Worm (Caenorhabditis elegans): Measurements from ENCODE around the gene clec-210.

DNA sequence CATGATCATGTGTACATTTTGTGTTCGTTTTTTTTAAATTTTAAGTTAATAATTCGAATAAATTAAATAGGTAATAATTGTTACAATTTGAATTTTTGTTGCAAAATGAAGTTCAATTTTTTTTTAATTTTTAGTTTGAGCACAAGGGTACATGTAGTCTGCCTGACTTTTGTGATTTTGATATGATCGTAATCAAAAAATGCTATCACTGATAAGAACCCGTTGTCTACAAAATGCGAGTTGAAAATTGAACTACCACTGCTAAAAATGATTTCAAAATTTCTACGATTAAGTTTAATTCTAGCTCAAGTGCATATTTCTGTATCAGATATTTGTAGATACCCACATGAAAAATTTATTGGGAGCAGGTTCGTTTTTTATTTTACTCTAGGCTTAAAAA lies at the start of gene clec-210:
- TF ChIP-seq ztf-29 (GFP tag; IDR thresholded peaks at IDR 0.05) = no peak
- TF ChIP-seq flt-1 (GFP tag; IDR thresholded peaks at IDR 0.05) = no peak
- TF ChIP-seq cog-1 (tag; optimal IDR thresholded peaks at IDR 0.05) = no peak
- TF ChIP-seq klf-2 (GFP tag; conservative IDR thresholded peaks at IDR 0.05) = no peak
- TF ChIP-seq tab-1 (GFP tag; IDR thresholded peaks at IDR 0.05) = no peak
- no peak for TF ChIP-seq ztf-23 (GFP tag; IDR thresholded peaks at IDR 0.05)
- no peak for TF ChIP-seq T22C8.4 (GFP tag; IDR thresholded peaks at IDR 0.05)
- TF ChIP-seq med-1 (GFP tag; optimal IDR thresholded peaks at IDR 0.05; ENCODE audit: insufficient read depth) = no peak

Data from whole organism, midembryonic.